Fruit fly (Drosophila melanogaster): ENCODE measurements around the gene CG44270.

CG44270 gene

DNA sequence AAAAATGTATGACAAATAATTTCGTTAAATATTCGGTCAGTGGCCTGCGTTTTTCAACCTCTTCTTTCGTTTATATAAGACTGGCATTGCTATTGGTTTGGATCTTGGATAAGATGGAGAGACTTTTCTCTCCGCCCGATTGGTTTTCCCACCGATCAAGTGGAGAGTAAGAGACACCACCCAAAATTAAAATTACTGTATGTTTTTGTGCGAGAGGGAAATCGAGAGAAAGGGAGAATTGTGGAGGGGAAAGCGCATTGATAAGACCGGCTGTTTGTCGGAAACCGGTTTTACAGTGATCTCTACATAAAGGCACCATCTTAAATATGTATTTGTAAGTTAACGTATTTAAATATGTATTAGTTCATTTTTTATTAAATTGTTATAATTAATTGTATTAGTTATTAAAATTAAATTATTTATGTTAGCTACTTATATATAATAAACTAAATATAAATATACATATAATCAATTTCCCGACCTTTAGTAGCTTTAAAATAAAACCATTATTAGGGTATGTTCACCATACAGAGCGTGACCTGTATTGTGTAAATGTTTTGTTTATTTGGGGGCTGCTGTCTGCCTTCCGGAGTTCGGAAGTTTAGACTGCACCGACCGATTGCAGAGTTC lies 36.3 kb upstream of the CG44270 start, which contains the start of gene CG34007:
CG34007 (plus strand) TSS at position 608 of the 630 bp plus-strand sequence.
- no peak for TF ChIP-seq CG11617 (GFP tag; optimal IDR thresholded peaks at IDR 0.05)
- TF ChIP-seq CG14711 (tag; optimal IDR thresholded peaks at IDR 0.05) = no peak
- no peak for TF ChIP-seq Hr96 (GFP tag; optimal IDR thresholded peaks at IDR 0.05)
- peak; percentile 15 for TF ChIP-seq CG7101 (tag; optimal IDR thresholded peaks at IDR 0.05)
- no peak for TF ChIP-seq CG7045 (GFP tag; optimal IDR thresholded peaks at IDR 0.05)
- no peak for TF ChIP-seq tj (GFP tag; optimal IDR thresholded peaks at IDR 0.05)
- TF ChIP-seq CG1620 (GFP tag; optimal IDR thresholded peaks at IDR 0.05) = no peak
- TF ChIP-seq CG33017 (tag; optimal IDR thresholded peaks at IDR 0.05) = no peak
- TF ChIP-seq cnc (optimal IDR thresholded peaks at IDR 0.05) = no peak
- no peak for TF ChIP-seq ovo (GFP tag; optimal IDR thresholded peaks at IDR 0.05)
- no peak for TF ChIP-seq Mnt (GFP tag; optimal IDR thresholded peaks at IDR 0.05)
- no peak for TF ChIP-seq Clk (GFP tag; optimal IDR thresholded peaks at IDR 0.05)
- peak; percentile 73 for TF ChIP-seq pad (GFP tag; optimal IDR thresholded peaks at IDR 0.05)
- no peak for TF ChIP-seq toe (GFP tag; optimal IDR thresholded peaks at IDR 0.05)
- TF ChIP-seq kay (GFP tag; ENCODE audit: borderline replicate concordance) = no peak
- TF ChIP-seq Crg-1 (GFP tag; optimal IDR thresholded peaks at IDR 0.05) = no peak
- TF ChIP-seq CG12768 (GFP tag; optimal IDR thresholded peaks at IDR 0.05) = no peak
- TF ChIP-seq CG5204 (GFP tag; optimal IDR thresholded peaks at IDR 0.05) = no peak
- peak; percentile 14 for TF ChIP-seq bab1 (GFP tag; optimal IDR thresholded peaks at IDR 0.05)
- TF ChIP-seq cic (GFP tag; optimal IDR thresholded peaks at IDR 0.05) = no peak

DNA sequence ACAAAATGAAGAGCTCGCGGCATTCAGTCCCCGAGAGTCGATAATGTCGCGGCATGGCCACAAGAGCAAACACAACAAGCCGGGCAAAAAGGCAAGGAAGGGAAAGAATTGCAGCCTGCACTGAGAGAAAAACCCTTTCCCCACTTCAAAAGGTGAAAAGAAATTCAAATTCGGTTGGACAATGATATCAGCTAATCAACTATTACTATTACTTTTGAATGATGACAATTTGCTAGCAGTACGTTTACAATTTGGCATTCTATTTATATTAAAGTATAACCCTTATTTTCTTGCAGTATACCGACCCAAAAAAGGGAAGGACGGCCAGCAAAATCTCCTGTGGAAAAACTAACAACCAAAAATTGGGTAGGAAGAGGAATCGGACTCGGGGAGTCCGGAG lies 3.8 kb upstream of the CG44270 start:
- TF ChIP-seq ovo (GFP tag; optimal IDR thresholded peaks at IDR 0.05) (no peak), CG7045 (GFP tag; optimal IDR thresholded peaks at IDR 0.05) (no peak), pad (GFP tag; optimal IDR thresholded peaks at IDR 0.05) (no peak), toe (GFP tag; optimal IDR thresholded peaks at IDR 0.05) (no peak), Hr96 (GFP tag; optimal IDR thresholded peaks at IDR 0.05) (no peak), CG12768 (GFP tag; optimal IDR thresholded peaks at IDR 0.05) (no peak), CG11617 (GFP tag; optimal IDR thresholded peaks at IDR 0.05) (no peak), cic (GFP tag; optimal IDR thresholded peaks at IDR 0.05) (no peak), tj (GFP tag; optimal IDR thresholded peaks at IDR 0.05) (no peak), CG33017 (tag; optimal IDR thresholded peaks at IDR 0.05) (no peak), Mnt (GFP tag; optimal IDR thresholded peaks at IDR 0.05) (no peak), kay (GFP tag; ENCODE audit: borderline replicate concordance) (no peak), CG14711 (tag; optimal IDR thresholded peaks at IDR 0.05) (no peak), CG5204 (GFP tag; optimal IDR thresholded peaks at IDR 0.05) (no peak), bab1 (GFP tag; optimal IDR thresholded peaks at IDR 0.05) (no peak), Clk (GFP tag; optimal IDR thresholded peaks at IDR 0.05) (no peak), CG7101 (tag; optimal IDR thresholded peaks at IDR 0.05) (no peak), cnc (optimal IDR thresholded peaks at IDR 0.05) (no peak), Crg-1 (GFP tag; optimal IDR thresholded peaks at IDR 0.05) (no peak)

DNA sequence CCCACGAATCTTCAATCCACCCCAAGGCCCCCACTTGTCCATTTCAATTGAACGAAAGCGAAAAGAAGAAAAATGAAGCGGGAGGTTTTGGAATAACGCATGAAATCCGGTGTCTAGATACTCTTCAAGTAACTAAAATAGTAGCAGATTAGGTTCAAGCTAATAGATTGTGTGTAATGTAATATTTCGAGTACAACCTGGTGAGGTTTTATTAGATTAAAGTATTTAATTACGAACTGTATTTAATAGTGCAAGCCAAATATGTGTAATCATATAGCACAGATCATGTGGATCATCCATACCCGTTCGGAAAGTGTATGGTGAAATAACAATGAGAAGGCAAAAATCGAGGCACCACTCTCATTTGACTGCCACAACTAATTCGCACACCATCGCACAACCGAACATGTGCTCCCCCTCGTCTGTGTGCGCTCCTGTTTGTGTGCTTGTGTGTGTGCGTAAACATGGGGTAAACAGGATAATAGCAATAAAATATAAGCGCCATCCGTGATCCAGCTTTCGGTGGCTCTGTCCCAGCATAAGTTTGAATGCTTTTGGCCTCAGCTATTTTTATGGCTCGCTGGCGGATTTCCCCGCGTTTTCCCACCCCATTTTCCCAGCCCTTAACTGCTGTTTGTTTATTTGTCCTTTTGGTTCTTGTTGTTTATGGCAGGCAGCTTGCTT lies 8.5 kb downstream of the CG44270 start:
- TF ChIP-seq bab1 (GFP tag; optimal IDR thresholded peaks at IDR 0.05) (no peak), Clk (GFP tag; optimal IDR thresholded peaks at IDR 0.05) (no peak), CG12768 (GFP tag; optimal IDR thresholded peaks at IDR 0.05) (no peak), toe (GFP tag; optimal IDR thresholded peaks at IDR 0.05) (no peak), CG5204 (GFP tag; optimal IDR thresholded peaks at IDR 0.05) (no peak), CG33017 (tag; optimal IDR thresholded peaks at IDR 0.05) (no peak), Crg-1 (GFP tag; optimal IDR thresholded peaks at IDR 0.05) (no peak), kay (GFP tag; ENCODE audit: borderline replicate concordance) (no peak), pad (GFP tag; optimal IDR thresholded peaks at IDR 0.05) (no peak), CG14711 (tag; optimal IDR thresholded peaks at IDR 0.05) (no peak), cic (GFP tag; optimal IDR thresholded peaks at IDR 0.05) (no peak), cnc (optimal IDR thresholded peaks at IDR 0.05) (no peak), ovo (GFP tag; optimal IDR thresholded peaks at IDR 0.05) (no peak)

DNA sequence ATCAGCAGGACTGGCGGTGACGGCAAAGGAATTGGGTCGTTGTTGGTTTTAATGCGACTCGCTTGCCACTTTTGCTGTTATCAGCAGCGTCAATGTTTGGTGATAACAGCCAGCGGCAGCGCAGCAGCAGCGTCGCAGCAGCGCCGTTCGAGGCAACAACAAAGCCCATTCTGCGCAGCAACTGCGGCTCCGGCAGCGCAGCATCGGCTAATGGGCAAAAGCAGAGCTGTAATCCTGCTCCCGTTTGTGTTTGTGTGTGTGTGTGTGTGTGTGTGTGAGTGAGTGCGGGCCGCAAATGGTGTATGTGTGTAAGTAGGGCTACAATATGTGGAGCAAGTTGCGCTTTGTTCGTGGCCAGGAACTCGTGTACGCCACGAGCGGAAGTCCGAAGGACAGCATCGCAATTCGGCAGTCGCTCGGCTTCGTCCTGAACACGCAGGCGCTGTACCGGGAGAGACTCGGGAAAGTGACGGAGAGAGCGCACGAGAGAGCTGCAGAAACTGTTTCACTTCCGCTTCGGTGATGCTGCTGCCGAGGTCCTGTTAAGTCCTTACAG lies 30.3 kb downstream of the CG44270 start:
- TF ChIP-seq kay (GFP tag; ENCODE audit: borderline replicate concordance) (no peak), CG11617 (GFP tag; optimal IDR thresholded peaks at IDR 0.05) (no peak), CG14711 (tag; optimal IDR thresholded peaks at IDR 0.05) (no peak), Mnt (GFP tag; optimal IDR thresholded peaks at IDR 0.05) (no peak), CG7045 (GFP tag; optimal IDR thresholded peaks at IDR 0.05) (no peak), Crg-1 (GFP tag; optimal IDR thresholded peaks at IDR 0.05) (no peak), Clk (GFP tag; optimal IDR thresholded peaks at IDR 0.05) (no peak), ovo (GFP tag; optimal IDR thresholded peaks at IDR 0.05) (no peak), cic (GFP tag; optimal IDR thresholded peaks at IDR 0.05) (no peak), Hr96 (GFP tag; optimal IDR thresholded peaks at IDR 0.05) (no peak), pad (GFP tag; optimal IDR thresholded peaks at IDR 0.05) (no peak), CG5204 (GFP tag; optimal IDR thresholded peaks at IDR 0.05) (no peak), CG7101 (tag; optimal IDR thresholded peaks at IDR 0.05) (no peak), CG12768 (GFP tag; optimal IDR thresholded peaks at IDR 0.05) (no peak), bab1 (GFP tag; optimal IDR thresholded peaks at IDR 0.05) (no peak), CG1620 (GFP tag; optimal IDR thresholded peaks at IDR 0.05) (no peak), toe (GFP tag; optimal IDR thresholded peaks at IDR 0.05) (no peak), CG33017 (tag; optimal IDR thresholded peaks at IDR 0.05) (no peak), tj (GFP tag; optimal IDR thresholded peaks at IDR 0.05) (no peak), cnc (optimal IDR thresholded peaks at IDR 0.05) (no peak)

DNA sequence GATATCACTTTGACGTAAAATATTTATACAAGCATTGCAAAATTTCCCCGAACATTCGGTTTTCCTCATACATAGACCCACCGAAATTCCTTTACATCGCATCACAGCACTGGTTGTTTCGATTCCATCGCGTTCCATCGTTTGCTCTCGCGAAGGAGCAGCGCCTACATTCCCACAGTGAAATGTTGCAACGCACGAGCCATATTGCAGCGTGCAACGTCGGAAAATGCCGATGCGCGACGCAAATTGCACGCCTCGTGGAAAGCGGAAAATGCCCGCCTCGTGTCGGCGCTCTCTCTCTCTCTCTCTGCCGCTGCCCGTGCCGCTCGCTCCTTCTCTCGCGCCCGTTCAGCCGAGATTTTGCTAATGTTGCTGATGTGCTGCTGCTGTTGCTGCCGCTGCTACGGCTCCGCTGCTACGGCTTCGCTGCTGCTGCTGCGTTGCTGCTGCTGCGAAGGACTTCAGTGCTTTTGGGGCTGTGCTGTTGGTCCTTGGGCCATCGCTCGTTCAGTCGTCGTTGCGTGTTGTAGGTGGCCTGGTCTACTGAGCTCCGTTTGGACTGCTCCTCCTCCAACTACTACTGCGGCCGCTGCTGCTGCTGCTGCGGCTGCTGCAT lies 31.0 kb downstream of the CG44270 start:
- no peak for TF ChIP-seq CG14711 (tag; optimal IDR thresholded peaks at IDR 0.05)
- TF ChIP-seq pad (GFP tag; optimal IDR thresholded peaks at IDR 0.05) = no peak
- no peak for TF ChIP-seq tj (GFP tag; optimal IDR thresholded peaks at IDR 0.05)
- TF ChIP-seq bab1 (GFP tag; optimal IDR thresholded peaks at IDR 0.05) = no peak

Data from whole organism, adult.